Worm (Caenorhabditis elegans) whole organism, mixed stage, embryonic: ENCODE data around the gene cpg-4.

Experiments used
- ces-1 ChIP-seq: fragments of 150-350 bp; optimal IDR thresholded peaks from 2 replicates; lab custom pipeline; 2014; ENCODE audit warnings: missing biosample characterization, missing genetic modification reagents, missing genetic modification characterization
- hlh-1 ChIP-seq: fragments of 150-350 bp; optimal IDR thresholded peaks from 2 replicates; lab custom pipeline; 2014; ENCODE audit warnings: missing biosample characterization, missing genetic modification reagents, missing genetic modification characterization
- mab-5 ChIP-seq: fragments of 150-350 bp; optimal IDR thresholded peaks from 2 replicates; lab custom pipeline; 2014; ENCODE audit warnings: missing biosample characterization, missing genetic modification characterization
- nhr-237 ChIP-seq: fragments of 150-350 bp; optimal IDR thresholded peaks from 2 replicates; lab custom pipeline; 2014; ENCODE audit warnings: missing biosample characterization, missing genetic modification characterization
- nhr-28 ChIP-seq: fragments of 150-350 bp; optimal IDR thresholded peaks from 2 replicates; lab custom pipeline; 2014; ENCODE audit warnings: missing biosample characterization, missing genetic modification characterization
- nhr-76 ChIP-seq: sonication (generic microtip); optimal IDR thresholded peaks from 2 replicates; lab custom pipeline; 2017; ENCODE audit warnings: missing biosample characterization, missing genetic modification characterization
- ztf-11 ChIP-seq: fragments of 150-350 bp; optimal IDR thresholded peaks from 2 replicates; lab custom pipeline; 2014; ENCODE audit warnings: missing biosample characterization, missing genetic modification characterization

- TF ChIP-seq mab-5 (tag; lab: Kevin White, UChicago) (no peak), hlh-1 (no peak), ztf-11 (tag; lab: Kevin White, UChicago) (no peak), ces-1 (GFP tag; lab: Kevin White, UChicago) (no peak), nhr-237 (tag; lab: Kevin White, UChicago) (no peak), nhr-28 (no peak), nhr-76 (no peak)
Measured at ce11 chrV:5983380-5983779, 12.8 kb upstream of the cpg-4 start, which contains the start of gene dhs-16.
